Worm (Caenorhabditis elegans) whole organism, L2 larva: ENCODE measurements around the gene clec-264.
A peak's percentile ranks its signal among the peaks of the same experiment; 100 is the strongest.

ENCODE experiments used
- R02D3.7 ChIP-seq: fragments of 150-350 bp; optimal IDR thresholded peaks from 2 replicates; lab custom pipeline; 2014; ENCODE audit warnings: missing biosample characterization, missing genetic modification characterization
- Y55F3AM.14 ChIP-seq: fragments of 200-800 bp; sonication (Bioruptor generic); optimal IDR thresholded peaks from 2 replicates; lab custom pipeline; 2018; ENCODE audit warnings: mild to moderate bottlenecking, missing genetic modification characterization, missing compliant biosample characterization
- ZK546.5 ChIP-seq: sonication (generic microtip); optimal IDR thresholded peaks from 2 replicates; lab custom pipeline; 2017; ENCODE audit warnings: missing biosample characterization, missing genetic modification characterization
- alr-1 ChIP-seq: fragments of 150-350 bp; optimal IDR thresholded peaks from 2 replicates; lab custom pipeline; 2014; ENCODE audit warnings: missing biosample characterization, missing genetic modification characterization
- aly-2 ChIP-seq: fragments of 150-350 bp; optimal IDR thresholded peaks from 2 replicates; lab custom pipeline; 2014; ENCODE audit warnings: missing biosample characterization, missing genetic modification characterization
- ama-1 ChIP-seq: fragments of 150-350 bp; optimal IDR thresholded peaks from 2 replicates; lab custom pipeline; 2018; ENCODE audit warnings: inconsistent platforms
- blmp-1 ChIP-seq: sonication (generic microtip); optimal IDR thresholded peaks from 2 replicates; lab custom pipeline; 2017; ENCODE audit warnings: missing genetic modification characterization, mild to moderate bottlenecking, missing compliant biosample characterization, antibody characterized with exemption, moderate library complexity; ENCODE audit not compliant: insufficient read depth
- ceh-16 ChIP-seq: fragments of 150-350 bp; optimal IDR thresholded peaks from 2 replicates; lab custom pipeline; 2014; ENCODE audit warnings: missing biosample characterization, missing genetic modification characterization
- ceh-82 ChIP-seq: fragments of 150-350 bp; optimal IDR thresholded peaks from 2 replicates; lab custom pipeline; 2014; ENCODE audit warnings: missing biosample characterization, missing genetic modification characterization
- crh-2 ChIP-seq: sonication (generic microtip); optimal IDR thresholded peaks from 2 replicates; lab custom pipeline; 2017; ENCODE audit warnings: missing biosample characterization, missing genetic modification characterization
- dmd-4 ChIP-seq: sonication (generic microtip); optimal IDR thresholded peaks from 2 replicates; lab custom pipeline; 2017; ENCODE audit warnings: missing biosample characterization, missing genetic modification characterization
- fos-1 ChIP-seq: fragments of 150-350 bp; optimal IDR thresholded peaks from 2 replicates; lab custom pipeline; 2014; ENCODE audit warnings: missing biosample characterization, missing genetic modification characterization
- gmeb-1 ChIP-seq: fragments of 150-350 bp; optimal IDR thresholded peaks from 2 replicates; lab custom pipeline; 2014; ENCODE audit warnings: missing biosample characterization, missing genetic modification characterization
- lin-11 ChIP-seq: fragments of 150-350 bp; sonication (generic microtip); optimal IDR thresholded peaks from 2 replicates; lab custom pipeline; 2014; ENCODE audit warnings: missing biosample characterization, missing genetic modification characterization, inconsistent platforms, mixed read lengths
- lin-13 ChIP-seq: fragments of 150-350 bp; optimal IDR thresholded peaks from 2 replicates; lab custom pipeline; 2014; ENCODE audit warnings: missing biosample characterization, missing genetic modification reagents, missing genetic modification characterization
- mab-5 ChIP-seq: fragments of 150-350 bp; optimal IDR thresholded peaks from 2 replicates; lab custom pipeline; 2014; ENCODE audit warnings: missing biosample characterization, missing genetic modification characterization
- mdl-1 ChIP-seq, 2 experiments: fragments of 150-350 bp in 1 of 2; sonication (generic microtip) in 1 of 2; optimal IDR thresholded peaks; 2 replicates each; lab custom pipeline; 2017; ENCODE audit warnings: missing biosample characterization in 2 of 2, missing genetic modification characterization in 2 of 2
- nhr-10 ChIP-seq: sonication (generic microtip); optimal IDR thresholded peaks from 2 replicates; lab custom pipeline; 2017; ENCODE audit warnings: missing biosample characterization, missing genetic modification characterization
- nhr-11 ChIP-seq: fragments of 150-350 bp; optimal IDR thresholded peaks from 2 replicates; lab custom pipeline; 2014; ENCODE audit warnings: missing biosample characterization, missing genetic modification characterization
- nhr-12 ChIP-seq: fragments of 150-350 bp; optimal IDR thresholded peaks from 2 replicates; lab custom pipeline; 2014; ENCODE audit warnings: missing biosample characterization, missing genetic modification characterization
- nhr-129 ChIP-seq: fragments of 150-350 bp; optimal IDR thresholded peaks from 2 replicates; lab custom pipeline; 2014; ENCODE audit warnings: missing biosample characterization, missing genetic modification characterization
- nhr-21 ChIP-seq: fragments of 150-350 bp; optimal IDR thresholded peaks from 2 replicates; lab custom pipeline; 2014; ENCODE audit warnings: missing biosample characterization, missing genetic modification characterization
- nhr-23 ChIP-seq: fragments of 150-350 bp; optimal IDR thresholded peaks from 2 replicates; lab custom pipeline; 2014; ENCODE audit warnings: missing biosample characterization, missing genetic modification reagents, missing genetic modification characterization
- nhr-237 ChIP-seq: fragments of 150-350 bp; optimal IDR thresholded peaks from 2 replicates; lab custom pipeline; 2014; ENCODE audit warnings: missing biosample characterization, missing genetic modification characterization
- nhr-25 ChIP-seq: fragments of 150-350 bp; sonication (generic microtip); optimal IDR thresholded peaks from 3 replicates; lab custom pipeline; 2014; ENCODE audit warnings: missing biosample characterization, missing genetic modification characterization
- nhr-6 ChIP-seq: fragments of 150-350 bp; optimal IDR thresholded peaks from 2 replicates; lab custom pipeline; 2014; ENCODE audit warnings: missing biosample characterization, missing genetic modification characterization
- nhr-77 ChIP-seq: fragments of 150-350 bp; optimal IDR thresholded peaks from 2 replicates; lab custom pipeline; 2014; ENCODE audit warnings: missing biosample characterization, missing genetic modification characterization
- peb-1 ChIP-seq: fragments of 150-350 bp; optimal IDR thresholded peaks from 2 replicates; lab custom pipeline; 2014; ENCODE audit warnings: missing biosample characterization, missing genetic modification characterization
- sem-4 ChIP-seq: fragments of 150-350 bp; optimal IDR thresholded peaks from 2 replicates; lab custom pipeline; 2014; ENCODE audit warnings: missing biosample characterization, missing genetic modification reagents, missing genetic modification characterization
- skn-1 ChIP-seq: sonication (generic microtip); optimal IDR thresholded peaks from 2 replicates; lab custom pipeline; 2017; ENCODE audit warnings: missing biosample characterization, missing genetic modification characterization
- sma-3 ChIP-seq: sonication (generic microtip); optimal IDR thresholded peaks from 2 replicates; lab custom pipeline; 2016; ENCODE audit warnings: missing genetic modification reagents, missing genetic modification characterization, missing compliant biosample characterization
- snpc-4 ChIP-seq: fragments of 150-350 bp; optimal IDR thresholded peaks from 2 replicates; lab custom pipeline; 2014; ENCODE audit warnings: missing biosample characterization, missing genetic modification characterization
- unc-55 ChIP-seq: fragments of 150-350 bp; sonication (generic microtip); optimal IDR thresholded peaks from 3 replicates; lab custom pipeline; 2014; ENCODE audit warnings: missing biosample characterization, missing genetic modification reagents, missing genetic modification characterization
- unc-62 ChIP-seq: fragments of 150-350 bp; optimal IDR thresholded peaks from 2 replicates; lab custom pipeline; 2014; ENCODE audit warnings: missing biosample characterization, missing genetic modification reagents, missing genetic modification characterization
- ztf-1 ChIP-seq: fragments of 200-800 bp; sonication (Bioruptor generic); conservative IDR thresholded peaks from 2 replicates; pipeline ENCODE4 v1.3.6; 2022; ENCODE audit warnings: missing genetic modification characterization, missing compliant biosample characterization
- ztf-11 ChIP-seq: sonication (generic microtip); optimal IDR thresholded peaks from 2 replicates; lab custom pipeline; 2017; ENCODE audit warnings: missing biosample characterization, missing genetic modification characterization
- ztf-4 ChIP-seq: fragments of 150-350 bp; optimal IDR thresholded peaks from 2 replicates; lab custom pipeline; 2014; ENCODE audit warnings: missing biosample characterization, missing genetic modification characterization

clec-264 gene

DNA sequence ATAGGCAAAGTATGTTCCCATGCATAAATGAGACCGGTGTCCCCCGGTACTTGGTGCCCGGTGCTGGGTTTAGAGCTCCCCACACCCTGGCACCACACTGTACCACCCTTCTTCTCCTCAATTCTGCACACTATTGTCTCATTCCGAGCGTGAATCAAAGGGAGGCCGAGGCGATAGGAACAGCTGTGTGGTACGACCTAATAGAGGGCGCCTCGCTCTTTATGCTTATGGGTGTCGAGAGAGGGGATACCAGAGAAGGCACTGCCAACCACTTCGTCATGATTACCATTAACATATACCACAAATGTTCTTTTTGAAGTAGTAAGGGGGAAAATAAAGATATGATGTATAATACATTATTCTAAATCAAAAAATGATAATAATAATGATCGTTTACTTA is 20.1 kb upstream of the clec-264 start:
- TF ChIP-seq nhr-237 (tag; lab: Kevin White, UChicago) (no peak), gmeb-1 (tag; lab: Kevin White, UChicago) (no peak)
- TF ChIP-seq, all 48 proteins: peak for 0

DNA sequence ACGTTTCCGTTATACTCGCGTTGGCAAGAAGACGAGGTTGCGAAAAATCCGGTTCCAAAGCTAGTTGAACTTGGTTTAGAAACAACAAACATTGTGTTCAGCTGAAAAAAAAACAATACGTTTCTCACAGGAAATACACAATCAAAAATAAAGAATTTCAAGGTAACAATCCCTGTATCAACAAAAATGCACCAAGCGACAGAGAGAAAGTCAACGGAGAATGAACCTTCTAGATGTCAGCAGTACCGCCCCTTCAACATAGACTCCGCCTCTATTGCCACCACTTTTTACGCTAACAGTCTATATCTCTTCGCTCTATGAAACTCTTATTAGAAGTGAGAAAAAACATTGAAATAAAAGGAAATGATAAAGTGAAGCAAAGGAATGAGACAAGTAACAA is 17.8 kb upstream of the clec-264 start, which contains the start of gene F31D4.8:
F31D4.8 (minus strand) TSS at position 101 of the 400 bp plus-strand sequence.
- TF ChIP-seq mdl-1 (tag; optimal IDR thresholded peaks at IDR 0.05; lab: Kevin White, UChicago) (no peak), sma-3 (GFP tag; lab: Kevin White, UChicago) (no peak), nhr-11 (tag; lab: Kevin White, UChicago) (no peak), alr-1 (no peak), ama-1 (lab: Kevin White, UChicago) (no peak), ceh-16 (no peak), nhr-23 (tag; lab: Kevin White, UChicago) (no peak), aly-2 (tag; lab: Kevin White, UChicago) (no peak), unc-55 (GFP tag; lab: Kevin White, UChicago) (no peak), Y55F3AM.14 (GFP tag; lab: Kevin White, UChicago) (no peak)
- TF ChIP-seq, all 48 proteins: peak for 0

- peak; percentile 53 for TF ChIP-seq fos-1
- TF ChIP-seq Y55F3AM.14 (GFP tag; lab: Kevin White, UChicago), result no peak
These were observed 15.9 kb upstream of the clec-264 start for ce11 chrV:20866406-20866805.

DNA sequence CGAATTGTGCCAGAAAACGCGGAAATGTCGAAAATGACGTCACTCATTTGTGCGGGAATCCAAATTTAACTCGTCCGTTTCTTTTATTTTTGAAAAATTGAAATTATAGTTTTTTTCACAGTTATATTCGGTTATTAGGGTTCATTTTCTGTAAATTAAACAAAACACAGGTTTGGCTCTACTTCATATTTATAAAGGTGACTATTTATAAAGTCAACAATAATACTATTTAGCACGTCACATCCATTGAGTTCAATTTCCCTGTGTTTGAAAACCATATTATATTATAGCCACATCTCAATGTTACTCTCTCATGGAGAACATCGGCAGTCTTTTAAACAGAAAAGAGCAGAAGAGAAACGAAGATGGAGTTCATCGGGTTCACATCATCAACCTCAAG is 12.2 kb upstream of the clec-264 start, which contains the start of gene twk-35:
twk-35 (plus strand) TSS at position 301 of the 400 bp plus-strand sequence.
- TF ChIP-seq nhr-23 (tag; lab: Kevin White, UChicago), result no peak
- no peak for TF ChIP-seq alr-1
- no peak for TF ChIP-seq ama-1 (lab: Kevin White, UChicago)
- no peak for TF ChIP-seq mab-5 (tag; lab: Kevin White, UChicago)
- no peak for TF ChIP-seq gmeb-1 (tag; lab: Kevin White, UChicago)
- no peak for TF ChIP-seq nhr-11 (tag; lab: Kevin White, UChicago)
- no peak for TF ChIP-seq ZK546.5 (tag; lab: Kevin White, UChicago)
- TF ChIP-seq unc-55 (GFP tag; lab: Kevin White, UChicago), result no peak
- no peak for TF ChIP-seq aly-2 (tag; lab: Kevin White, UChicago)
- no peak for TF ChIP-seq nhr-129
- no peak for TF ChIP-seq nhr-12
- TF ChIP-seq nhr-77 (tag; lab: Kevin White, UChicago), result no peak
- TF ChIP-seq crh-2 (tag; lab: Kevin White, UChicago), result no peak
- no peak for TF ChIP-seq nhr-237 (tag; lab: Kevin White, UChicago)
- TF ChIP-seq, all 48 proteins: peak for 0

ce11 chrV:20861080-20861479 is 10.6 kb upstream of the clec-264 start, which contains the start of gene try-4:
Gene try-4, minus strand, starts transcription at chrV:20861153.
- TF ChIP-seq nhr-25 (peak; percentile 46), blmp-1 (tag; lab: Kevin White, UChicago) (peak; percentile 90), fos-1 (no peak)
- TF ChIP-seq, all 48 proteins: peak for 2

- TF ChIP-seq lin-11 (tag; lab: Kevin White, UChicago) (no peak), lin-13 (GFP tag; lab: Kevin White, UChicago) (no peak), ztf-1 (GFP tag; lab: Robert Waterston, UW) (no peak), ztf-11 (tag; lab: Kevin White, UChicago) (no peak), nhr-77 (tag; lab: Kevin White, UChicago) (no peak)
- TF ChIP-seq, all 48 proteins: peak for 0
These were observed 3.2 kb upstream of the clec-264 start, which contains the start of gene F31D4.5 for ce11 chrV:20853581-20854161. Gene F31D4.5, plus strand, starts transcription at chrV:20854071.

DNA sequence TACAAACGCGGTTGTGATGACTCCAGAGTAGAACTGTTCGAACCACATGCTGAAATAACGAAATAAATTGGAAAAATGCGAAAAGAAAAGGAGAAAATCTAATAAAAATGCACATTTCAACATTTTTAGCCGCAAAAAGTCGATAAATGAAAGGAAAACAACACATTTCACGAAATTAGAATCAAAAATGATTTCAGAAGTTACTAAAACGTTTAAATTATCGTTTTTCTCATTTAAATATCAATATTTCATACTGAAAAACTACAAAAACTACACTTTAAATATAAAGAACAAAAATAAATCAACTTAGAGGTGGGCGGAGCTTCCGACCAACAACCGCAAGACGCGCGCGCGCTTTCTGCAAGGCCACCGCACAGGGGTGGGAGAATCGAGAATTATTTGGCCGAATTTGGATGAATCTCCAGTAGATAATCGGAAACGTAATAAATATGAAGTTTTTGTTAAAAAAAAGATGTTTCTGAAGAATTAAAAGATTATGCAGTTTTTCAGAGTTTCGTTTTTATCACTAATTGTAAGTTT is 1.4 kb upstream of the clec-264 start, which contains the start of gene ndua-1:
ndua-1 (minus strand) TSS at position 51 of the 540 bp plus-strand sequence.
- peak; percentile 21 for TF ChIP-seq nhr-129
- no peak for TF ChIP-seq ztf-4 (tag; lab: Kevin White, UChicago)
- no peak for TF ChIP-seq ceh-82
- TF ChIP-seq lin-11 (tag; lab: Kevin White, UChicago), result peak; percentile 35
- TF ChIP-seq alr-1, result no peak
- TF ChIP-seq skn-1, result no peak
- no peak for TF ChIP-seq nhr-6
- no peak for TF ChIP-seq nhr-10
- no peak for TF ChIP-seq dmd-4 (tag; lab: Kevin White, UChicago)
- no peak for TF ChIP-seq ceh-16
- TF ChIP-seq sem-4 (tag; lab: Kevin White, UChicago), result peak; percentile 38
- no peak for TF ChIP-seq R02D3.7
- no peak for TF ChIP-seq peb-1
- no peak for TF ChIP-seq snpc-4 (tag; lab: Kevin White, UChicago)
- no peak for TF ChIP-seq mab-5 (tag; lab: Kevin White, UChicago)
- peak; percentile 48 for TF ChIP-seq gmeb-1 (tag; lab: Kevin White, UChicago)
- no peak for TF ChIP-seq mdl-1 (tag; optimal IDR thresholded peaks at IDR 0.05; lab: Kevin White, UChicago)
- no peak for TF ChIP-seq blmp-1 (tag; lab: Kevin White, UChicago)
- TF ChIP-seq nhr-21 (tag; lab: Kevin White, UChicago), result no peak
- TF ChIP-seq Y55F3AM.14 (GFP tag; lab: Kevin White, UChicago), result no peak
- TF ChIP-seq unc-62 (GFP tag; lab: Kevin White, UChicago), result no peak
- no peak for TF ChIP-seq ztf-11 (tag; lab: Kevin White, UChicago)
- TF ChIP-seq nhr-25, result no peak
- no peak for TF ChIP-seq crh-2 (tag; lab: Kevin White, UChicago)
